Fruit fly (Drosophila melanogaster): Measurements from ENCODE around the gene CG13841.

CG13841 gene

dm6 chr3R:22753895-22754774 lies 13.4 kb downstream of the CG13841 start (continued):
- TF ChIP-seq CG7987 (GFP tag; optimal IDR thresholded peaks at IDR 0.05) (peak; percentile 41), sqz (GFP tag; optimal IDR thresholded peaks at IDR 0.05) (peak; percentile 62), peb (GFP tag; IDR thresholded peaks at IDR 0.05) (no peak), Hmr (GFP tag; optimal IDR thresholded peaks at IDR 0.05) (peak; percentile 66), row (GFP tag; IDR thresholded peaks at IDR 0.05) (peak; percentile 85), CG7963 (GFP tag; IDR thresholded peaks at IDR 0.05; ENCODE audit: partially characterized antibody) (no peak), CG4360 (GFP tag; IDR thresholded peaks at IDR 0.05) (0 out of 2 replicates have a peak, but pooled peaks have one; percentile 9), CG14965 (GFP tag; optimal IDR thresholded peaks at IDR 0.05; ENCODE audit: borderline replicate concordance) (no peak), ind (GFP tag; optimal IDR thresholded peaks at IDR 0.05) (peak; percentile 50), amos (GFP tag; IDR thresholded peaks at IDR 0.05; ENCODE audit: partially characterized antibody) (no peak; the same call in 1 of the 2 replicates), ash1 (GFP tag; optimal IDR thresholded peaks at IDR 0.05) (no peak), nerfin-2 (GFP tag; IDR thresholded peaks at IDR 0.05; ENCODE audit: partially characterized antibody) (no peak), phol (tag; optimal IDR thresholded peaks at IDR 0.05) (peak; percentile 74), odd (GFP tag; optimal IDR thresholded peaks at IDR 0.05) (peak; percentile 6), CG13287 (GFP tag; IDR thresholded peaks at IDR 0.05; ENCODE audit: partially characterized antibody) (peak; percentile 54), Fer2 (tag; optimal IDR thresholded peaks at IDR 0.05) (peak; percentile 37), Optix (GFP tag; IDR thresholded peaks at IDR 0.05) (peak; percentile 34; the same call in 1 of the 3 replicates), Eip74EF (GFP tag; optimal IDR thresholded peaks at IDR 0.05) (no peak), z (GFP tag; IDR thresholded peaks at IDR 0.05) (peak; percentile 87), pros (GFP tag; optimal IDR thresholded peaks at IDR 0.05) (no peak), CG33557 (GFP tag; optimal IDR thresholded peaks at IDR 0.05) (no peak), Chrac-16 (GFP tag; optimal IDR thresholded peaks at IDR 0.05) (peak; percentile 26), unc-4 (GFP tag; IDR thresholded peaks at IDR 0.05; ENCODE audit: partially characterized antibody) (peak; percentile 44), CG17568 (GFP tag; optimal IDR thresholded peaks at IDR 0.05) (peak; percentile 19), CG14710 (tag; optimal IDR thresholded peaks at IDR 0.05) (peak; percentile 40), CG2120 (GFP tag; optimal IDR thresholded peaks at IDR 0.05) (peak; percentile 72), CG7928 (GFP tag; optimal IDR thresholded peaks at IDR 0.05) (no peak), fd3F (GFP tag; optimal IDR thresholded peaks at IDR 0.05) (peak; percentile 28), gce (GFP tag; IDR thresholded peaks at IDR 0.05) (peak; percentile 65; the same call in 2 of the 3 replicates), Nf-YC (tag; optimal IDR thresholded peaks at IDR 0.05) (peak; percentile 51), CG10979 (tag; optimal IDR thresholded peaks at IDR 0.05) (peak; percentile 55), Hand (GFP tag; optimal IDR thresholded peaks at IDR 0.05) (no peak), da (GFP tag; optimal IDR thresholded peaks at IDR 0.05) (no peak), CG12155 (GFP tag; optimal IDR thresholded peaks at IDR 0.05) (peak; percentile 36), ken (GFP tag; IDR thresholded peaks at IDR 0.05) (peak; percentile 70; the same call in 2 of the 3 replicates), Lhr (GFP tag; optimal IDR thresholded peaks at IDR 0.05) (no peak), CG10959 (GFP tag; IDR thresholded peaks at IDR 0.05) (peak; percentile 17), CG7372 (GFP tag; IDR thresholded peaks at IDR 0.05) (peak; percentile 27), CG10462 (GFP tag; optimal IDR thresholded peaks at IDR 0.05) (no peak), CG32532 (GFP tag; IDR thresholded peaks at IDR 0.05) (peak; percentile 75), emc (GFP tag; optimal IDR thresholded peaks at IDR 0.05) (no peak), CG15479 (GFP tag; optimal IDR thresholded peaks at IDR 0.05) (no peak), CG9437 (GFP tag; optimal IDR thresholded peaks at IDR 0.05) (peak; percentile 81), toy (GFP tag; IDR thresholded peaks at IDR 0.05) (no peak), CG4707 (GFP tag; optimal IDR thresholded peaks at IDR 0.05) (peak; percentile 66), TFAM (GFP tag; optimal IDR thresholded peaks at IDR 0.05) (no peak), E2f1 (GFP tag; IDR thresholded peaks at IDR 0.05) (peak; percentile 55; the same call in 1 of the 2 replicates)
